Worm (Caenorhabditis elegans): Measurements from ENCODE around the gene T22D1.1.
A peak's percentile ranks its signal among the peaks of the same experiment; 100 is the strongest.

The T22D1.1 gene

ce11 chrIV:6905947-6906489 is 17.2 kb upstream of the T22D1.1 start, which contains the start of the genes T22D1.17 and T22D1.8:
TSS of gene T22D1.17 (plus strand) at chrIV:6905997.
TSS of gene T22D1.8 (minus strand) at chrIV:6906348.
- TF ChIP-seq flt-1 (GFP tag; IDR thresholded peaks at IDR 0.05) (no peak), cog-1 (tag; optimal IDR thresholded peaks at IDR 0.05) (no peak), ref-1 (GFP tag; conservative IDR thresholded peaks at IDR 0.05) (no peak), klf-2 (GFP tag; conservative IDR thresholded peaks at IDR 0.05) (no peak), ztf-29 (GFP tag; IDR thresholded peaks at IDR 0.05) (no peak), ztf-23 (GFP tag; IDR thresholded peaks at IDR 0.05) (no peak), tab-1 (GFP tag; IDR thresholded peaks at IDR 0.05) (no peak), T22C8.4 (GFP tag; IDR thresholded peaks at IDR 0.05) (no peak)

ce11 chrIV:6907487-6907886 is 15.7 kb upstream of the T22D1.1 start:
- TF ChIP-seq cog-1 (tag; optimal IDR thresholded peaks at IDR 0.05) = no peak
- TF ChIP-seq ztf-23 (GFP tag; IDR thresholded peaks at IDR 0.05) = no peak
- TF ChIP-seq ref-1 (GFP tag; conservative IDR thresholded peaks at IDR 0.05) = no peak

- TF ChIP-seq ztf-23 (GFP tag; IDR thresholded peaks at IDR 0.05) (no peak), cog-1 (tag; optimal IDR thresholded peaks at IDR 0.05) (no peak), flt-1 (GFP tag; IDR thresholded peaks at IDR 0.05) (no peak), klf-2 (GFP tag; conservative IDR thresholded peaks at IDR 0.05) (no peak), T22C8.4 (GFP tag; IDR thresholded peaks at IDR 0.05) (no peak), ref-1 (GFP tag; conservative IDR thresholded peaks at IDR 0.05) (no peak), tab-1 (GFP tag; IDR thresholded peaks at IDR 0.05) (no peak), ztf-29 (GFP tag; IDR thresholded peaks at IDR 0.05) (no peak), med-1 (GFP tag; optimal IDR thresholded peaks at IDR 0.05; ENCODE audit: insufficient read depth) (no peak)
These were observed 13.1 kb upstream of the T22D1.1 start, which contains the start of the genes rpn-1 and ribo-1 for ce11 chrIV:6909863-6910733. TSS of gene rpn-1 (minus strand) at chrIV:6909913. TSS of gene ribo-1 (plus strand) at chrIV:6910683.

- TF ChIP-seq ztf-23 (GFP tag; IDR thresholded peaks at IDR 0.05) (no peak), T22C8.4 (GFP tag; IDR thresholded peaks at IDR 0.05) (no peak), flt-1 (GFP tag; IDR thresholded peaks at IDR 0.05) (no peak), klf-2 (GFP tag; conservative IDR thresholded peaks at IDR 0.05) (no peak), cog-1 (tag; optimal IDR thresholded peaks at IDR 0.05) (no peak), ztf-29 (GFP tag; IDR thresholded peaks at IDR 0.05) (no peak), ref-1 (GFP tag; conservative IDR thresholded peaks at IDR 0.05) (no peak), med-1 (GFP tag; optimal IDR thresholded peaks at IDR 0.05; ENCODE audit: insufficient read depth) (no peak), tab-1 (GFP tag; IDR thresholded peaks at IDR 0.05) (no peak)
These were observed 10.2 kb upstream of the T22D1.1 start, which contains the start of gene T22D1.3 for ce11 chrIV:6912851-6913588. TSS of gene T22D1.3 (plus strand) at chrIV:6913538.

ce11 chrIV:6916831-6917230 is 6.3 kb upstream of the T22D1.1 start:
- TF ChIP-seq flt-1 (GFP tag; IDR thresholded peaks at IDR 0.05) = no peak
- TF ChIP-seq ztf-23 (GFP tag; IDR thresholded peaks at IDR 0.05) = no peak
- TF ChIP-seq med-1 (GFP tag; optimal IDR thresholded peaks at IDR 0.05; ENCODE audit: insufficient read depth) = no peak
- TF ChIP-seq tab-1 (GFP tag; IDR thresholded peaks at IDR 0.05) = no peak
- TF ChIP-seq ztf-29 (GFP tag; IDR thresholded peaks at IDR 0.05) = no peak
- no peak for TF ChIP-seq T22C8.4 (GFP tag; IDR thresholded peaks at IDR 0.05)
- no peak for TF ChIP-seq cog-1 (tag; optimal IDR thresholded peaks at IDR 0.05)
- no peak for TF ChIP-seq klf-2 (GFP tag; conservative IDR thresholded peaks at IDR 0.05)
- TF ChIP-seq ref-1 (GFP tag; conservative IDR thresholded peaks at IDR 0.05) = no peak

- TF ChIP-seq ztf-23 (GFP tag; IDR thresholded peaks at IDR 0.05) = 0 out of 2 replicates have a peak, but pooled peaks have one; percentile 18
- no peak for TF ChIP-seq ref-1 (GFP tag; conservative IDR thresholded peaks at IDR 0.05)
- TF ChIP-seq klf-2 (GFP tag; conservative IDR thresholded peaks at IDR 0.05) = no peak
- TF ChIP-seq T22C8.4 (GFP tag; IDR thresholded peaks at IDR 0.05) = no peak
- no peak for TF ChIP-seq ztf-29 (GFP tag; IDR thresholded peaks at IDR 0.05)
- no peak for TF ChIP-seq tab-1 (GFP tag; IDR thresholded peaks at IDR 0.05)
- peak; percentile 17 for TF ChIP-seq cog-1 (tag; optimal IDR thresholded peaks at IDR 0.05)
- TF ChIP-seq flt-1 (GFP tag; IDR thresholded peaks at IDR 0.05) = no peak
- TF ChIP-seq med-1 (GFP tag; optimal IDR thresholded peaks at IDR 0.05; ENCODE audit: insufficient read depth) = no peak
These were observed 3.9 kb upstream of the T22D1.1 start, which contains the start of gene ruvb-2 for ce11 chrIV:6919318-6919717. TSS of gene ruvb-2 (minus strand) at chrIV:6919406.

ce11 chrIV:6920063-6920462 is 3.1 kb upstream of the T22D1.1 start, which contains the start of gene T22D1.18:
TSS of gene T22D1.18 (minus strand) at chrIV:6920163.
- no peak for TF ChIP-seq med-1 (GFP tag; optimal IDR thresholded peaks at IDR 0.05; ENCODE audit: insufficient read depth)

- TF ChIP-seq ref-1 (GFP tag; conservative IDR thresholded peaks at IDR 0.05) = no peak
- TF ChIP-seq cog-1 (tag; optimal IDR thresholded peaks at IDR 0.05) = no peak
- no peak for TF ChIP-seq ztf-23 (GFP tag; IDR thresholded peaks at IDR 0.05)
- no peak for TF ChIP-seq tab-1 (GFP tag; IDR thresholded peaks at IDR 0.05)
- no peak for TF ChIP-seq flt-1 (GFP tag; IDR thresholded peaks at IDR 0.05)
- no peak for TF ChIP-seq med-1 (GFP tag; optimal IDR thresholded peaks at IDR 0.05; ENCODE audit: insufficient read depth)
- no peak for TF ChIP-seq T22C8.4 (GFP tag; IDR thresholded peaks at IDR 0.05)
- no peak for TF ChIP-seq ztf-29 (GFP tag; IDR thresholded peaks at IDR 0.05)
- TF ChIP-seq klf-2 (GFP tag; conservative IDR thresholded peaks at IDR 0.05) = no peak
These were observed 2.4 kb downstream of the T22D1.1 start for ce11 chrIV:6925520-6925919.

ce11 chrIV:6928417-6928816 is 5.2 kb downstream of the T22D1.1 start, which contains the start of gene cest-6:
TSS of gene cest-6 (minus strand) at chrIV:6928517.
- no peak for TF ChIP-seq klf-2 (GFP tag; conservative IDR thresholded peaks at IDR 0.05)
- no peak for TF ChIP-seq med-1 (GFP tag; optimal IDR thresholded peaks at IDR 0.05; ENCODE audit: insufficient read depth)
- no peak for TF ChIP-seq tab-1 (GFP tag; IDR thresholded peaks at IDR 0.05)
- TF ChIP-seq ztf-29 (GFP tag; IDR thresholded peaks at IDR 0.05) = no peak
- no peak for TF ChIP-seq ref-1 (GFP tag; conservative IDR thresholded peaks at IDR 0.05)
- no peak for TF ChIP-seq cog-1 (tag; optimal IDR thresholded peaks at IDR 0.05)
- TF ChIP-seq flt-1 (GFP tag; IDR thresholded peaks at IDR 0.05) = no peak
- TF ChIP-seq ztf-23 (GFP tag; IDR thresholded peaks at IDR 0.05) = no peak
- no peak for TF ChIP-seq T22C8.4 (GFP tag; IDR thresholded peaks at IDR 0.05)

Measured in whole organism, midembryonic.